Fruit fly (Drosophila melanogaster) ovary, adult (tissue): Measurements from ENCODE around the gene CG42814.

ENCODE experiments used
- CG17801 ChIP-seq: fragments of 200-800 bp; optimal IDR thresholded peaks from 2 replicates; lab custom pipeline; 2019; ENCODE audit warnings: missing biosample characterization, mild to moderate bottlenecking, missing genetic modification characterization, moderate library complexity; ENCODE audit not compliant: partially characterized antibody

Gene CG42814

dm6 chr3R:27218814-27219213 is 10.5 kb downstream of the CG42814 start:
- TF ChIP-seq CG17801, result no peak

DNA sequence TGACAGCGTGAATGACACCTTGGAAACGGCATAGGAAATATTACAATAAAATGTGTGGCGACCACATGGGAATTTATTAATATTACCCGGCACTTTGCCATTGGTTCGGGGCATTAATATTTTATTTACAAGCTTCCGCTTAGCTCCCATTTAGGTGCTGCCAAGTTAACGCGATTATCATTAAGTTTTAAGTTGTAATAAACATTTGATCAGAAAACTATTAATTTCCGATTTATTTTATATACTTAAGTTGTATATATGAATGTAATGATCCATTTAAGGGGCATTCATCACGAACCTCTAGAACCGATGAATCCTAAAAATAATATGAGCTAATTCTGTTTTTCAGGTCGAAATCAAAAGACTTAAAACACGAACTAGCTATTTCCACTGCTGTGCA is 11.0 kb downstream of the CG42814 start:
- TF ChIP-seq CG17801, result no peak

dm6 chr3R:27217465-27218059 is 11.7 kb downstream of the CG42814 start:
- TF ChIP-seq CG17801, result no peak

DNA sequence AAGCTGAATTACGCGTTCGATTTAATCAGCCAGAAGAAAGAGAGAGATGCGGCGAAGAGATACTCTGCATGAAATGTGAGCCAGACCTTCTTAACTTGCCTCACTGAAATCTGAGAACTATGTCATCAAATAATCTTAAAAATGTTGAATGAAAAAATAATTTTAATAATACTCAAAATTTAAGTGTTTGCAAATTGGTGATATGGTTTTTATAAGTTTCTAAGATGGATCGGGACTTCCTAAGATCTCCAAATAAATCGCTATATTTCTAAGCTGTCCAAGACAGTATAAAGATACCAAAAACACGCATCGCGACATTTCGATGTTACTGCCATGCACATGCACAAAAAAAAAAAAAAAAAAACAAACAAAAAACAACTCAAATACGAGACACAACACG is 14.3 kb downstream of the CG42814 start:
- TF ChIP-seq CG17801, result no peak

DNA sequence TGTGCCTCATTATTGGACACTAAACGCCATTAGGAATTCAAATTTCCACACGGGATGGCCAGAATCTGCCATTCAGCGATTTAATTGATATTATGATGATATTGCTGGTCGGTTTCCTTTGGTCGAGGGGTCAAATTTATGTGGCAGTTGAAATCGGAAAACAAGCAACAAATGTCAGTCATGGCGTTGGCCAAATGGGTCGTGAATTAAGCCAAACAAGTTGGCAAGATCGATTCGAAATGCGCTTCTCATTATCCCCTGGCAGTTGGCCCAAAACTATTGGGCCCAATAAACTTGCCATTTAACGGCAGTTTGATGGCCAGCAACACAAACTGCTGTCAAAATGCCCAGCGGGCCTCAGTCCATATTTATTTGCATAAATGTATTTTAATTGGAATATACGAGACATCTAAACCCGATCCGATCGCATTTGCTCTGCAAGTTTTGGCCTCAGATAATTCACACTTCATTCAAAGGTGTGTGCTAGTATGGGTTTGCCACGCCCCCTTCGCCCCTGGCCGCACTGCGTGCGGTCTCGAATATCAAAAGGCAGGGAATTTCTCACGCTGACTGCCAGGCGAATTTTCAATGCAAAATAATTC is 16.2 kb downstream of the CG42814 start:
- TF ChIP-seq CG17801, result no peak

DNA sequence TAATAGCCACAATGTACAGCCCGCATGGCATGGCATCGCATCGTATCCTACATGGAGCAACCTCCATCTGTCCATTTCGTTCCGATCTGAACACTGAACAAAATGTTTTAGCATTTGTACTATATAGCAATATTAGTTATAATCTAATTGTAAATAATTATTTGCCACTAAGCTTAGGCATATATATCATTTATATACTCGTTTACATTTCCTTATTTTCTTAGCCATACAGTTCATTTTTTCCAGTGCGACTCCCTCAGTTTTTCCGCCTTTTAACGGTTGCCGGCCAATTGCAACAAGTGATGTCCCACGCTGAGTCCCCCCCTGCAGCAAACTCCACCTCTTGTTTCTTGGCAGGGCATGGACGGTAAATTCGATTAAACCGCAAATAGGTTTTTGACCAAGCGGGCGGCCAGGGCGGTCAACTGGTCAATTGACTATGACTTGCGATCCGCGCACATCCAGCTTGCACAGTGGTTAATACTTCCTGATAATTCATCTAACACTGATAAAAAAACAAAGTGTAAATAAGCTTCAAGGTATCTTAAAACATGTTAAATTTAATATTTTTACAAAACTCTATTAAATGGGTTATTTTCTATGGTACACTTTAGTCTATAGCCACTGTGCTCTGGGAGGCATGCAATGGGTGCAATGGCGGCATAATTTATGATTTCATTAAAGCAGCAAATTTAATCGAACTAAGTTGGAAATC is 19.6 kb downstream of the CG42814 start:
- no peak for TF ChIP-seq CG17801

- TF ChIP-seq CG17801, result no peak
Observed at dm6 chr3R:27208724-27209343, 20.4 kb downstream of the CG42814 start.

- no peak for TF ChIP-seq CG17801
Observed at dm6 chr3R:27204694-27205414, 24.4 kb downstream of the CG42814 start.

DNA sequence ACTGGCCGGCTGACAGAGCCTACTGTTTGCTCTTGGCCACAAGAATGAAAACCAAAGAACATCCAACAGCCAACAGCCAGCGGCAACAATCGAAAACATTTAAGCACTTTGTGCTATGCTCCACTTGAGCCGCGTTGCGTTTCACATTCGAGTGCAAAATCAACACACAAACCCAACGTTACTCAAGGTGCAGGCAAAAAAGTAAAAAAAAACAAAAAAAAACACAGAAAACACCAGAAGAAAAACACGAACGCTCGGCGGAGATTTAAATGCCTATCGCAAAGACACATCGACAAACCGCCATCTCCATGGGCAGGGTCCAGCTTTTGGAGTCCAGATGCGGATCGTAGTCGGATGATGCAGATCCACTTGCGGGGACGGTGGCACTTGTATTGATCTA is 25.4 kb downstream of the CG42814 start:
- TF ChIP-seq CG17801, result no peak

DNA sequence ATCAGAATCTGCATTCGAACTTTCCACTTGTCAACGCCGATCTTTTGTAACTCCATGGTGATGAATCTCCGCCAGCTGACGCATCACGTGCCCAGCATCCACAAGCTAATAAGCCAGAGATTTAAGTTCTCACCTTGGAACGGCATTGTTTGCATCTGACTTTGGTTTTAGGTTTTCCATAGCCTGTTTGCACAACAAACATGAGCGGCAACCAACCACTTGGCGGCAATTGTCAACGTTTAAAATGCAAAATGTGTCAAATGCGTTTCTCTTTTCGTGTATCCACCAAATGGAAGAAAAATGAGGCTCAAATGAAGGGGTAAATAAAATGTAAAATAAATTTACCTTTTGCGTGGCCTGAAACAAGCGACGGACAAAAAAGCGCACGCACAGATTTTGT is 26.9 kb downstream of the CG42814 start:
- TF ChIP-seq CG17801, result no peak

dm6 chr3R:27201538-27202281 is 27.6 kb downstream of the CG42814 start:
- TF ChIP-seq CG17801, result no peak

DNA sequence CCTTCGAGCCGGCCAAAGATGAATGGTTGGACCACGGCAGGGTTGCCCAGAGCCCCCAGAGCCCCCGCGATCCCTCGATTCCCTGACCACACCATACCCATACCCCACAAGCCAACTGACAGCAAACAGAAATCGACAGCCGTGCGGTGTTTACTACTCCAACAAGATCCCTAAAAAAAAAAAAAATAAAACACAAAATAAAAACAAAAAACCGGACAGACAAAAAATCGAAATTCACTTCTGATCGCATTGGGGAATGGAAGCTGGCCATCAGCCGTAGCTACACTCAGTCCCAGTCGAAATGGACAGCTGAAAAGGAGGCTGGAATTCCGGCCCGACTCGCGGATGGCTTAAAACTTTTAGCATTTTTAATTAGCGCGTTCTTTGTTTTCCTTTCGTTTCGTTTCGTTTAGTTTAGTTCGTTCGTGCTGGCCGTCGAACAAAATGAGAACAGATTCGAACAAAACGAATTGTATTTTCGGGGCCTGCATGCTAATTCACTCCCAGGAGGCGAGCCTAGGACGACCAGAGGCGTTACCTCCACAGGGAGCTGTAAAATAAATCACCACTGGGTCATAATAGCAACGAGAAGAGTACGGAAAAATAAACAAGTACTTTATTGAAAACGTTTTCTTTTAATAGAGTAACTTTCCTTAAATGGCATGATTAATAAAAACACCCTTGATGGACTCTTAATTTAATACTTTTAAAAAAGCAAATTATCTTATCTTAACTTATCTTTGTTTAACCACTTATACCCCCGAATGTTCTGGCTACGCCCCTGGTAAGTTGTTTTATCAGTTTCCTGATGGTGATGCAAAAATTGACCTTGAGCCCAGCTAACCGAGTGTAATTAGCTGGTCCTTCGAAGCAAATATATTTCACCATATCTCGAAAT is 30.1 kb downstream of the CG42814 start:
- no peak for TF ChIP-seq CG17801

dm6 chr3R:27197581-27197980 is 31.7 kb downstream of the CG42814 start:
- no peak for TF ChIP-seq CG17801

dm6 chr3R:27196866-27197265 is 32.4 kb downstream of the CG42814 start:
- TF ChIP-seq CG17801, result no peak

DNA sequence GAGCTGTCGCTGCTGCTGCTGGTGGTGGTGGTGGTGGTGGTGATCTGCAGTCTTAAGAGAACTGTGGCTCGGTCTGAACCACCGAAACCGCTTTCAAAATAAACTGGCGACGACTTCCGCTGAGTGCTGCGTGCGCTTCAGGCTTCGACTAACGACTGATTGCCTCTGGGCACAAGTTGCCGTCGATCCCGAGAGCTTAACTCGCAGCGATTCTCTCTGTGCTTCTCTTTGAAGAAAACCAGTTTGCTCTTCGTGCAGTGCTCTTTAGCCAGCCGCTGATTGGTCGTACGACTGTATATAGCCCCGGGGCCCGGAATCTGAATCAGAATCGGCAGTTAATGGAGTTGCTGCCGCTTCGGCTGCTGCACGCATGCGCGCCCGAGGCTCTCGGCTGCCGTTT is 35.2 kb downstream of the CG42814 start, which contains the start of gene Ser:
Gene Ser, minus strand, starts transcription at position 162 of the 400 bp plus-strand sequence.
- no peak for TF ChIP-seq CG17801
